Worm (Caenorhabditis elegans): ENCODE data around the gene F11D5.7.

Gene F11D5.7

ce11 chrX:3339882-3340281 is 35.7 kb downstream of the F11D5.7 start:
- TF ChIP-seq ztf-4 (tag; optimal IDR thresholded peaks at IDR 0.05) = no peak
- no peak for TF ChIP-seq elt-2 (tag; optimal IDR thresholded peaks at IDR 0.05)
- TF ChIP-seq fkh-10 (GFP tag; optimal IDR thresholded peaks at IDR 0.05) = no peak
- no peak for TF ChIP-seq R02D3.7 (tag; optimal IDR thresholded peaks at IDR 0.05)
- TF ChIP-seq skn-1 (tag; optimal IDR thresholded peaks at IDR 0.05) = no peak
- no peak for TF ChIP-seq lin-15B (tag; optimal IDR thresholded peaks at IDR 0.05)

DNA sequence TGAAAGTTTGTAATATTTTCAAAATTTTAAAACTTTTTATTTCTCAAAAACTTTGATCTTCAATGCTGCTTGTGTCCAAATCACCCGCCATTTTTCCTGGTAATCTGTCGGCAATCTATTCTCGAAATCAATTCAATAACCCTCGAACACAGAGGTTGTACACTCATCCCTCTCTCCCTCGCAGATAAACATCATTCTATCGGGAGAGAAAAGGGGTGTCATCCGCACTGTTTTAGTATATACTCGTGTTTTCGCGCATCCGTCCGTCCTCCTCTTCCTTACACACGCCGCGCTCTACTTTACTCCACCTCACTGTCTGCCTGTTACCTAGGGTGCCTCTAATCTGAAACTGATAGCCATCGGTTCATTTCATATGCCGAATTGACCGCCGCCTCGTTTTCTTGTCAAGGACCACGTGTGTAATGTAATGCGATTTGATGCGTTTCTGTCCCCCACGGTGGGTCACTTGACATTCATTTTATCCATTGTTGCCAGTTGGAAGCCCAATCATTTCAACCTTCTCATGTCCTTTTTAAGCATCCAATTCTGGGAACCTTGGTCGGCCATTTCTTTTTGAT is 39.5 kb downstream of the F11D5.7 start:
- TF ChIP-seq nhr-11 (tag; optimal IDR thresholded peaks at IDR 0.05) = no peak
- no peak for TF ChIP-seq ceh-82 (tag; optimal IDR thresholded peaks at IDR 0.05)
- TF ChIP-seq nhr-25 (tag; optimal IDR thresholded peaks at IDR 0.05) = peak; percentile 58
- TF ChIP-seq egl-5 (tag; optimal IDR thresholded peaks at IDR 0.05) = peak; percentile 18
- no peak for TF ChIP-seq nhr-43 (tag; optimal IDR thresholded peaks at IDR 0.05; ENCODE audit: poor library complexity, severe bottlenecking)
- TF ChIP-seq ztf-4 (tag; optimal IDR thresholded peaks at IDR 0.05) = no peak
- no peak for TF ChIP-seq fos-1 (tag; optimal IDR thresholded peaks at IDR 0.05)
- peak; percentile 69 for TF ChIP-seq elt-1 (tag; optimal IDR thresholded peaks at IDR 0.05)
- TF ChIP-seq eor-1 (tag; optimal IDR thresholded peaks at IDR 0.05) = no peak
- no peak for TF ChIP-seq ama-1 (optimal IDR thresholded peaks at IDR 0.05)
- TF ChIP-seq nhr-77 (tag; optimal IDR thresholded peaks at IDR 0.05) = no peak
- no peak for TF ChIP-seq fkh-2 (tag; optimal IDR thresholded peaks at IDR 0.05)
- no peak for TF ChIP-seq ztf-11 (tag; optimal IDR thresholded peaks at IDR 0.05)
- TF ChIP-seq lin-15B (tag; optimal IDR thresholded peaks at IDR 0.05) = no peak
- TF ChIP-seq jun-1 (tag; optimal IDR thresholded peaks at IDR 0.05) = no peak
- no peak for TF ChIP-seq daf-12 (tag; optimal IDR thresholded peaks at IDR 0.05)
- TF ChIP-seq aly-2 (tag; optimal IDR thresholded peaks at IDR 0.05) = no peak
- no peak for TF ChIP-seq nfya-1 (tag; optimal IDR thresholded peaks at IDR 0.05; ENCODE audit: insufficient read depth)
- TF ChIP-seq nhr-23 (tag; optimal IDR thresholded peaks at IDR 0.05) = peak; percentile 14
- no peak for TF ChIP-seq snpc-4 (tag; optimal IDR thresholded peaks at IDR 0.05)
- TF ChIP-seq lin-39 (tag; optimal IDR thresholded peaks at IDR 0.05) = no peak
- no peak for TF ChIP-seq tbx-2 (tag; optimal IDR thresholded peaks at IDR 0.05)
- no peak for TF ChIP-seq ZK546.5 (tag; optimal IDR thresholded peaks at IDR 0.05)
- TF ChIP-seq nhr-28 (tag; optimal IDR thresholded peaks at IDR 0.05) = no peak
- no peak for TF ChIP-seq zag-1 (tag; optimal IDR thresholded peaks at IDR 0.05)

DNA sequence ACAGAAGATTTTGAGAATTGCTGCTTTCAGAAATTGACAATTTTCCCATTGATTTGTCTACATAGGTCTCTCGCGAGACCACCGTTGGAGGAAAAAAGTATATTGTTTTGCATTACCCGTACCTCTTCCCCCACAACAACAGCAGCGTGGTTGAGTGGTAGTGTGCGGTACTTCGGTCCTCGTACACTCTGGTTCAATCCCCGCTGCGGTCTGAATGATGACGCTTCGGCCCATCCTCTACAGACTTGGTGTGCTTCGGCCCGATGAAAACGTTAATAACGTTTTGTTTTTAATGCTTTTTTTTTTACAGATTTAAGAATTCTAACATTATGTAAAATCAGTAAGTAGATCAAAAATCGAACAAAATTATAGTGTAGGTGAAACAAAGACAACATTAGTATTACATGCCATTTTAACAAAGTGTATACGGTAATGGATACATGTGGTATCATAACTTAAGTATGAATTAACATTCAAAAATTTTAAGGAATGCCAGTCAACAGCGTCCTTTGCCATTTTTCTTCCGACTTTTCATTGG is 43.8 kb downstream of the F11D5.7 start, which contains the start of gene ZK816.3:
Gene ZK816.3, plus strand, starts transcription at position 488 of the 538 bp plus-strand sequence.
- TF ChIP-seq zag-1 (tag; optimal IDR thresholded peaks at IDR 0.05) = no peak
- TF ChIP-seq pha-4 (tag; optimal IDR thresholded peaks at IDR 0.05) = peak; percentile 0
- peak; percentile 24 for TF ChIP-seq nhr-43 (tag; optimal IDR thresholded peaks at IDR 0.05; ENCODE audit: poor library complexity, severe bottlenecking)
- TF ChIP-seq nhr-23 (tag; optimal IDR thresholded peaks at IDR 0.05) = peak; percentile 7

DNA sequence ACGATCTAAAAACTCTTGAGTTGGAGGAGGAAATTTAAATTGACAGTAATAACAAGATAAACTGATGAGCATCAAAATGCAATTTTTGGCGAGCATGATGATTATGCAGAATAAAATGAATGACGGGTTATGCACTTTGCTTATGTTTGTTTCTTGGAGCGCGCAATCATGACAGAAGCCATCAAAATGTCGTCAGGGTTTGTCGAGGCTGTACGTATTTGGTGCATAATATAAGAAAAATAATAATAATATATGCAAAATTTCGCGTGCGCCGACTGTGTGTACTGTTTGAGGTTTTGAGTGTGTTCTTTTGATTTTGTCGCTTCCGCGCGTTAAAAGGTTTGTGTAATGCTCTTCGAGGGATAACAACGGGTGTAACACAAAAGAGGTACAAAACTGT is 46.1 kb downstream of the F11D5.7 start, which contains the start of gene nspg-4:
Gene nspg-4, minus strand, starts transcription at position 101 of the 400 bp plus-strand sequence.
- TF ChIP-seq nfya-1 (tag; optimal IDR thresholded peaks at IDR 0.05; ENCODE audit: insufficient read depth) = no peak
- TF ChIP-seq nhr-25 (tag; optimal IDR thresholded peaks at IDR 0.05) = no peak
- no peak for TF ChIP-seq nhr-67 (tag; optimal IDR thresholded peaks at IDR 0.05)
- TF ChIP-seq eor-1 (tag; optimal IDR thresholded peaks at IDR 0.05) = no peak
- TF ChIP-seq ceh-9 (tag; optimal IDR thresholded peaks at IDR 0.05) = no peak
- TF ChIP-seq pqm-1 (tag; optimal IDR thresholded peaks at IDR 0.05) = no peak
- TF ChIP-seq fkh-10 (GFP tag; optimal IDR thresholded peaks at IDR 0.05) = no peak
- TF ChIP-seq snpc-4 (tag; optimal IDR thresholded peaks at IDR 0.05) = no peak
- TF ChIP-seq jun-1 (tag; optimal IDR thresholded peaks at IDR 0.05) = no peak
- TF ChIP-seq nhr-237 (tag; optimal IDR thresholded peaks at IDR 0.05) = no peak
- no peak for TF ChIP-seq mdl-1 (tag; optimal IDR thresholded peaks at IDR 0.05)
- TF ChIP-seq elt-2 (tag; optimal IDR thresholded peaks at IDR 0.05) = no peak
- TF ChIP-seq ama-1 (optimal IDR thresholded peaks at IDR 0.05) = no peak
- TF ChIP-seq fos-1 (tag; optimal IDR thresholded peaks at IDR 0.05) = no peak
- no peak for TF ChIP-seq mml-1 (tag; optimal IDR thresholded peaks at IDR 0.05)
- TF ChIP-seq elt-1 (tag; optimal IDR thresholded peaks at IDR 0.05) = no peak
- no peak for TF ChIP-seq sea-2 (GFP tag; optimal IDR thresholded peaks at IDR 0.05)
- no peak for TF ChIP-seq hmg-11 (tag; optimal IDR thresholded peaks at IDR 0.05)
